Fruit fly (Drosophila melanogaster): ENCODE data around the gene CG14543.

CG14543 gene

dm6 chr3R:26056381-26056780 is at the start of gene CG14543, which contains the start of gene Sld5:
TSS of gene CG14543 (plus strand) at chr3R:26056630.
TSS of gene Sld5 (minus strand) at chr3R:26056547.
- 0 out of 2 replicates have a peak, but pooled peaks have one; percentile 7 for TF ChIP-seq NFAT (GFP tag; IDR thresholded peaks at IDR 0.05)
- TF ChIP-seq CG34376 (GFP tag; optimal IDR thresholded peaks at IDR 0.05): no peak
- TF ChIP-seq gro (GFP tag; optimal IDR thresholded peaks at IDR 0.05): peak; percentile 80
- peak; percentile 74 for TF ChIP-seq dm (GFP tag; optimal IDR thresholded peaks at IDR 0.05)
- TF ChIP-seq CG12769 (tag; optimal IDR thresholded peaks at IDR 0.05): peak; percentile 17
- no peak for TF ChIP-seq CG6654 (GFP tag; optimal IDR thresholded peaks at IDR 0.05)
- TF ChIP-seq CG14710 (tag; optimal IDR thresholded peaks at IDR 0.05): peak; percentile 13
- no peak for TF ChIP-seq chinmo (GFP tag; IDR thresholded peaks at IDR 0.05; ENCODE audit: partially characterized antibody)
- no peak for TF ChIP-seq CG14014 (GFP tag; IDR thresholded peaks at IDR 0.05)
- no peak for TF ChIP-seq zen (tag; optimal IDR thresholded peaks at IDR 0.05)
- TF ChIP-seq Lim3 (GFP tag; IDR thresholded peaks at IDR 0.05): no peak
- peak; percentile 40 for TF ChIP-seq phol (tag; optimal IDR thresholded peaks at IDR 0.05)
- peak; percentile 7 for TF ChIP-seq trem (tag; optimal IDR thresholded peaks at IDR 0.05)
- TF ChIP-seq CG31441 (GFP tag; IDR thresholded peaks at IDR 0.05): no peak
- TF ChIP-seq E2f2 (GFP tag; IDR thresholded peaks at IDR 0.05): peak; percentile 78
- TF ChIP-seq lov (optimal IDR thresholded peaks at IDR 0.05): no peak
- 0 out of 3 replicates have a peak, but pooled peaks have one; percentile 30 for TF ChIP-seq lov (GFP tag; IDR thresholded peaks at IDR 0.05)
- TF ChIP-seq Sin3A (optimal IDR thresholded peaks at IDR 0.05): peak; percentile 16
- no peak for TF ChIP-seq CG10431 (GFP tag; optimal IDR thresholded peaks at IDR 0.05)
- TF ChIP-seq fu2 (GFP tag; optimal IDR thresholded peaks at IDR 0.05): peak; percentile 28
- no peak for TF ChIP-seq pnt (GFP tag; optimal IDR thresholded peaks at IDR 0.05)
- peak; percentile 31 for TF ChIP-seq CG1603 (tag; optimal IDR thresholded peaks at IDR 0.05)
- no peak for TF ChIP-seq CG2199 (GFP tag; IDR thresholded peaks at IDR 0.05)
- TF ChIP-seq CG17829 (tag; optimal IDR thresholded peaks at IDR 0.05): peak; percentile 20
- TF ChIP-seq tin (GFP tag; optimal IDR thresholded peaks at IDR 0.05): peak; percentile 1
- peak; percentile 35 for TF ChIP-seq bigmax (GFP tag; optimal IDR thresholded peaks at IDR 0.05)
- TF ChIP-seq E2f1 (GFP tag; IDR thresholded peaks at IDR 0.05): peak; percentile 42; the same call in 1 of the 2 replicates
- TF ChIP-seq CG17385 (GFP tag; optimal IDR thresholded peaks at IDR 0.05): peak; percentile 45
- 0 out of 3 replicates have a peak, but pooled peaks have one; percentile 9 for TF ChIP-seq mld (GFP tag; IDR thresholded peaks at IDR 0.05; ENCODE audit: partially characterized antibody)
- TF ChIP-seq row (GFP tag; IDR thresholded peaks at IDR 0.05): 0 out of 3 replicates have a peak, but pooled peaks have one; percentile 18
- peak; percentile 90 for TF ChIP-seq Ets65A (GFP tag)
- peak; percentile 12 for TF ChIP-seq CG12155 (GFP tag; optimal IDR thresholded peaks at IDR 0.05)
- TF ChIP-seq Meics (GFP tag; optimal IDR thresholded peaks at IDR 0.05): peak; percentile 15
- TF ChIP-seq CG9437 (GFP tag; optimal IDR thresholded peaks at IDR 0.05): no peak
- no peak for TF ChIP-seq corto (GFP tag; optimal IDR thresholded peaks at IDR 0.05)
- TF ChIP-seq Myb (GFP tag; optimal IDR thresholded peaks at IDR 0.05): peak; percentile 64
- no peak for TF ChIP-seq Ravus (GFP tag; IDR thresholded peaks at IDR 0.05)
- peak; percentile 37; the same call in 1 of the 2 replicates for TF ChIP-seq CG9932 (GFP tag; IDR thresholded peaks at IDR 0.05)
- peak; percentile 12 for TF ChIP-seq Nf-YC (tag; optimal IDR thresholded peaks at IDR 0.05)
- TF ChIP-seq slbo (GFP tag; IDR thresholded peaks at IDR 0.05): peak; percentile 19; the same call in 1 of the 2 replicates
- TF ChIP-seq Mes4 (GFP tag; optimal IDR thresholded peaks at IDR 0.05): peak; percentile 12
- no peak for TF ChIP-seq bab2 (GFP tag; optimal IDR thresholded peaks at IDR 0.05)
- peak; percentile 11 for TF ChIP-seq CG18011 (GFP tag; optimal IDR thresholded peaks at IDR 0.05)
- TF ChIP-seq Ets97D (GFP tag; optimal IDR thresholded peaks at IDR 0.05): peak; percentile 91
- TF ChIP-seq NC2β (GFP tag; optimal IDR thresholded peaks at IDR 0.05): peak; percentile 45
- no peak for TF ChIP-seq ab (GFP tag; optimal IDR thresholded peaks at IDR 0.05)
- TF ChIP-seq pb (GFP tag; optimal IDR thresholded peaks at IDR 0.05): no peak
- no peak for TF ChIP-seq CG7839 (tag; optimal IDR thresholded peaks at IDR 0.05)
- 0 out of 3 replicates have a peak, but pooled peaks have one; percentile 14 for TF ChIP-seq CG17361 (GFP tag; IDR thresholded peaks at IDR 0.05)
- TF ChIP-seq YL-1 (GFP tag; optimal IDR thresholded peaks at IDR 0.05): peak; percentile 45
- peak; percentile 18 to 20 for TF ChIP-seq dpn (GFP tag; optimal IDR thresholded peaks at IDR 0.05)
- peak; percentile 36 for TF ChIP-seq caup (GFP tag; optimal IDR thresholded peaks at IDR 0.05; ENCODE audit: severe bottlenecking)
